Worm (Caenorhabditis elegans) whole organism, young adult: ENCODE data around the gene chca-1.

ENCODE experiments used
- ceh-100 ChIP-seq: fragments of 200-800 bp; sonication (Bioruptor generic); IDR thresholded peaks from 2 replicates; pipeline ENCODE4 v1.3.6; 2022; ENCODE audit warnings: missing genetic modification reagents, missing genetic modification characterization, missing compliant biosample characterization
- madf-8 ChIP-seq: fragments of 200-800 bp; sonication (Bioruptor generic); conservative IDR thresholded peaks from 2 replicates; pipeline ENCODE4 v1.3.6; 2022; ENCODE audit warnings: missing genetic modification reagents, missing genetic modification characterization, missing compliant biosample characterization

DNA sequence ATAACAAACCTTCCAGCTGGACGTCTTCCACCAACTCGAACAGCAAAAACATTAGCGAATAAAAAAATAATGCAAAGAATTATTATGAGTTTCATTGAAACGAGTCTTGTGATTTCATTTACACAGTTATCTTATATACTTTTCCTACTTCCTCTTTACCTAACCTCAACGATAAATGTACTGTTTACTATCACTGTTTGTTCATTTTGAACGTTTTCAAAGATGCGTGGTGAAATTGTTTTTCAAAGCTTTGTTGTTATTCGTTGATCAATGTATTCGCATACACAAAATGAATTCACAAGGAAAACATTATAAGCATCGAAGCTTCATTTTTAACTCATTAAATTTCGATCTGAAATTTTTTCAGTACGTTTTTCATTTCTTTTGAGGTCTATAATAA, 28.9 kb upstream of the chca-1 start, which contains the start of gene W09C2.7:
- TF ChIP-seq madf-8 (GFP tag; lab: Robert Waterston, UW): no peak
- no peak for TF ChIP-seq ceh-100 (GFP tag; lab: Robert Waterston, UW)
